Worm (Caenorhabditis elegans) whole organism, early embryonic: ENCODE data around the gene B0464.9.

Experiments
- B0310.2 ChIP-seq: sonication (generic microtip); optimal IDR thresholded peaks from 2 replicates; lab custom pipeline; 2016; ENCODE audit warnings: mild to moderate bottlenecking, missing genetic modification characterization, missing compliant biosample characterization
- ama-1 ChIP-seq: fragments of 150-350 bp; optimal IDR thresholded peaks from 2 replicates; lab custom pipeline; 2014
- ceh-36 ChIP-seq: sonication (generic microtip); optimal IDR thresholded peaks from 2 replicates; lab custom pipeline; 2016; ENCODE audit warnings: missing genetic modification characterization, inconsistent platforms, missing compliant biosample characterization
- ets-7 ChIP-seq: sonication (generic microtip); optimal IDR thresholded peaks from 2 replicates; lab custom pipeline; 2016; ENCODE audit warnings: missing genotype, missing genetic modification characterization, missing compliant biosample characterization
- flt-1 ChIP-seq: fragments of 200-800 bp; sonication (Bioruptor generic); IDR thresholded peaks from 2 replicates; pipeline ENCODE4 v1.3.6; 2022; ENCODE audit warnings: missing genetic modification characterization, missing compliant biosample characterization
- hmbx-1 ChIP-seq: sonication (generic microtip); optimal IDR thresholded peaks from 2 replicates; lab custom pipeline; 2016; ENCODE audit warnings: mild to moderate bottlenecking, missing genetic modification characterization, missing compliant biosample characterization
- hnd-1 ChIP-seq: sonication (generic microtip); optimal IDR thresholded peaks from 2 replicates; lab custom pipeline; 2016; ENCODE audit warnings: missing genetic modification characterization, missing compliant biosample characterization
- scrt-1 ChIP-seq: fragments of 200-800 bp; sonication (Bioruptor generic); IDR thresholded peaks from 2 replicates; pipeline ENCODE4 v1.3.6; 2022; ENCODE audit warnings: missing genetic modification characterization, missing compliant biosample characterization
- sea-1 ChIP-seq: fragments of 200-800 bp; sonication (Bioruptor generic); conservative IDR thresholded peaks from 2 replicates; pipeline ENCODE4 v1.3.6; 2022; ENCODE audit warnings: missing genetic modification characterization, missing compliant biosample characterization
- tbx-11 ChIP-seq: fragments of 200-800 bp; sonication (Bioruptor generic); IDR thresholded peaks from 2 replicates; pipeline ENCODE4 v1.3.6; 2022; ENCODE audit warnings: missing genetic modification characterization, missing compliant biosample characterization
- tbx-37 ChIP-seq: fragments of 200-800 bp; sonication (Bioruptor generic); conservative IDR thresholded peaks from 2 replicates; pipeline ENCODE4 v1.3.6; 2022; ENCODE audit warnings: missing genetic modification reagents, missing genetic modification characterization, missing compliant biosample characterization

ce11 chrIII:9433576-9434107 is 31.9 kb upstream of the B0464.9 start, which contains the start of gene cpar-1:
- TF ChIP-seq tbx-11 (GFP tag; lab: Robert Waterston, UW), result no peak
- no peak for TF ChIP-seq ama-1 (lab: Kevin White, UChicago)
- TF ChIP-seq flt-1 (GFP tag; lab: Robert Waterston, UW), result no peak
- TF ChIP-seq sea-1 (GFP tag; lab: Robert Waterston, UW), result no peak
- no peak for TF ChIP-seq B0310.2 (tag; lab: Kevin White, UChicago)
- TF ChIP-seq scrt-1 (GFP tag; lab: Robert Waterston, UW), result no peak
- no peak for TF ChIP-seq hmbx-1 (tag; lab: Kevin White, UChicago)
- TF ChIP-seq ets-7 (tag; lab: Kevin White, UChicago), result no peak
- no peak for TF ChIP-seq ceh-36 (tag; lab: Kevin White, UChicago)
- no peak for TF ChIP-seq hnd-1 (tag; lab: Kevin White, UChicago)
- TF ChIP-seq tbx-37 (GFP tag; lab: Robert Waterston, UW), result no peak
